Worm (Caenorhabditis elegans) whole organism, midembryonic: ENCODE results near the gene F16G10.13.

Source experiments
- T22C8.4 ChIP-seq: fragments of 200-800 bp; sonication (Bioruptor generic); IDR thresholded peaks from 2 replicates; pipeline ENCODE4 v1.3.6; 2022; ENCODE audit warnings: missing genetic modification characterization, missing compliant biosample characterization
- ztf-23 ChIP-seq: fragments of 200-800 bp; sonication (Bioruptor generic); IDR thresholded peaks from 2 replicates; pipeline ENCODE4 v1.3.6; 2022; ENCODE audit warnings: missing genetic modification reagents, missing genetic modification characterization, missing compliant biosample characterization

DNA sequence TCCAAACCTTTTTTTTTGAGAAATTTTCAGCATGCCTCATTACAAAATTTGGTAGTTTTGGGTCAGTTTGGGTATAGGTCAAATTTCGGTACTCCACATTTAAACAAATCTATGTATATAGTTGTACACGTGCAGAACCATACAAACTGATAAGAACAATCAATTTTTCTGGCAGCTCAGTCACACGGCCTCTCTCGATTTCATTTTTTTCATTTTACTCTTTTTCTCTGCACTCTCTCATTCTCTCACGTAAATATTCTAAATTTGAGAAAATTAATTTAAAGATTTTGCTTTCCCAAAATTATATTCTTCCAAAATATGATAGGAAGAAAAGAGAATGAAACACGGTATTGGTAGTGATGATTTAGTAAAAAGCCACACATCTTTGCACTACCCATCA is 25.4 kb upstream of the F16G10.13 start:
- TF ChIP-seq T22C8.4 (GFP tag; lab: Robert Waterston, UW) (no peak), ztf-23 (no peak)
